Worm (Caenorhabditis elegans) whole organism, L4/young adult: ENCODE data around the gene math-15.

Experiments
- W03F9.2 ChIP-seq: fragments of 150-350 bp; optimal IDR thresholded peaks from 2 replicates; lab custom pipeline; 2014; ENCODE audit warnings: missing biosample characterization, missing genetic modification characterization
- dao-5 ChIP-seq: sonication (generic microtip); optimal IDR thresholded peaks from 2 replicates; lab custom pipeline; 2016; ENCODE audit warnings: missing genotype, missing genetic modification characterization, moderate library complexity, missing compliant biosample characterization
- him-1 ChIP-seq: sonication (generic microtip); optimal IDR thresholded peaks from 2 replicates; lab custom pipeline; 2016; ENCODE audit warnings: missing genotype, missing genetic modification reagents, missing genetic modification characterization, missing compliant biosample characterization

math-15 gene

ce11 chrII:1893912-1894311 is 27.7 kb downstream of the math-15 start, which contains the start of gene C16C4.1:
Gene C16C4.1 (plus strand): TSS chrII:1894212.
- TF ChIP-seq W03F9.2: no peak
- no peak for TF ChIP-seq dao-5
- no peak for TF ChIP-seq him-1 (tag; lab: Kevin White, UChicago)

ce11 chrII:1895278-1895677 is 29.1 kb downstream of the math-15 start, which contains the start of gene C46F9.5:
Gene C46F9.5 (plus strand): TSS chrII:1895578.
- TF ChIP-seq W03F9.2: no peak
- no peak for TF ChIP-seq him-1 (tag; lab: Kevin White, UChicago)
- no peak for TF ChIP-seq dao-5

- TF ChIP-seq him-1 (tag; lab: Kevin White, UChicago) (no peak), W03F9.2 (no peak), dao-5 (no peak)
Measured at ce11 chrII:1895762-1896161, 29.6 kb downstream of the math-15 start, which contains the start of gene math-25. Gene math-25 (plus strand): TSS chrII:1896062.

ce11 chrII:1897936-1898335 is 31.8 kb downstream of the math-15 start, which contains the start of gene C46F9.6:
Gene C46F9.6 (plus strand): TSS chrII:1898236.
- no peak for TF ChIP-seq dao-5
- no peak for TF ChIP-seq him-1 (tag; lab: Kevin White, UChicago)
- TF ChIP-seq W03F9.2: no peak

ce11 chrII:1899934-1900333 is 33.8 kb downstream of the math-15 start, which contains the start of gene math-24:
Gene math-24 (plus strand): TSS chrII:1900234.
- TF ChIP-seq dao-5: no peak
- TF ChIP-seq him-1 (tag; lab: Kevin White, UChicago): no peak
- TF ChIP-seq W03F9.2: no peak

- TF ChIP-seq dao-5 (no peak), him-1 (tag; lab: Kevin White, UChicago) (no peak), W03F9.2 (no peak)
Measured at ce11 chrII:1901981-1902380, 35.8 kb downstream of the math-15 start, which contains the start of gene math-23. Gene math-23 (plus strand): TSS chrII:1902281.

ce11 chrII:1905104-1905503 is 38.9 kb downstream of the math-15 start, which contains the start of gene math-22:
Gene math-22 (plus strand): TSS chrII:1905404.
- TF ChIP-seq W03F9.2: no peak
- TF ChIP-seq dao-5: no peak
- no peak for TF ChIP-seq him-1 (tag; lab: Kevin White, UChicago)

- TF ChIP-seq him-1 (tag; lab: Kevin White, UChicago): no peak
Measured at ce11 chrII:1912741-1913140, 46.6 kb downstream of the math-15 start, which contains the start of gene math-31. Gene math-31 (minus strand): TSS chrII:1912841.
